Fruit fly (Drosophila melanogaster): ENCODE data around the gene CG7840.

dm6 chr2L:8274127-8274526 is 31.3 kb upstream of the CG7840 start:
- TF ChIP-seq Hr96 (GFP tag; optimal IDR thresholded peaks at IDR 0.05) (no peak), pad (GFP tag; optimal IDR thresholded peaks at IDR 0.05) (no peak)
